Fruit fly (Drosophila melanogaster): ENCODE measurements around the gene yellow-k.

- TF ChIP-seq CG9705 (GFP tag; optimal IDR thresholded peaks at IDR 0.05) (no peak), foxo (GFP tag; optimal IDR thresholded peaks at IDR 0.05) (no peak), lola (GFP tag; optimal IDR thresholded peaks at IDR 0.05) (no peak), tai (GFP tag; optimal IDR thresholded peaks at IDR 0.05) (no peak)
Measured at dm6 chr3L:15513264-15513663, 7.2 kb upstream of the yellow-k start.
